Fruit fly (Drosophila melanogaster) whole organism, wandering third instar larva: ENCODE results near the gene Sc2.

Source experiments
- CG32264 ChIP-seq: fragments of 200-800 bp; sonication (Bioruptor generic); optimal IDR thresholded peaks from 2 replicates; lab custom pipeline; 2016; ENCODE audit warnings: missing biosample characterization, missing genetic modification characterization
- CG9705 ChIP-seq: fragments of 200-800 bp; sonication (Bioruptor generic); optimal IDR thresholded peaks from 2 replicates; lab custom pipeline; 2018; ENCODE audit warnings: missing biosample characterization, mild to moderate bottlenecking, missing genetic modification characterization
- CrebA ChIP-seq: fragments of 200-800 bp; sonication (Bioruptor generic); optimal IDR thresholded peaks from 2 replicates; lab custom pipeline; 2016; ENCODE audit warnings: missing biosample characterization, mild to moderate bottlenecking, missing genetic modification characterization, borderline replicate concordance
- Dif ChIP-seq: fragments of 200-275, 200-300 bp; sonication (Bioruptor generic); optimal IDR thresholded peaks from 2 replicates; lab custom pipeline; 2018; ENCODE audit warnings: missing biosample characterization, missing genetic modification characterization; ENCODE audit not compliant: partially characterized antibody
- GATAd ChIP-seq: sonication (Bioruptor generic); optimal IDR thresholded peaks from 2 replicates; lab custom pipeline; 2016; ENCODE audit warnings: missing biosample characterization, missing genetic modification characterization
- HLH106 ChIP-seq: fragments of 200-800 bp; optimal IDR thresholded peaks from 3 replicates; lab custom pipeline; 2019; ENCODE audit warnings: missing biosample characterization, mild to moderate bottlenecking, missing genetic modification characterization, moderate library complexity
- Hnf4 ChIP-seq: fragments of 200-800 bp; sonication (Bioruptor generic); optimal IDR thresholded peaks from 2 replicates; lab custom pipeline; 2016; ENCODE audit warnings: missing biosample characterization, mild to moderate bottlenecking, missing genetic modification characterization
- Hr78 ChIP-seq: fragments of >200 bp; optimal IDR thresholded peaks from 2 replicates; lab custom pipeline; 2017; ENCODE audit warnings: missing biosample characterization, missing genetic modification characterization
- Hr83 ChIP-seq: fragments of 200-300 bp; sonication (Bioruptor generic); optimal IDR thresholded peaks from 2 replicates; lab custom pipeline; 2016; ENCODE audit warnings: missing biosample characterization, mild to moderate bottlenecking, missing genetic modification characterization, moderate library complexity; ENCODE audit not compliant: poor library complexity, severe bottlenecking
- Jra ChIP-seq: sonication (Bioruptor generic); optimal IDR thresholded peaks from 2 replicates; lab custom pipeline; 2016; ENCODE audit warnings: missing biosample characterization, missing genetic modification characterization
- Myc ChIP-seq: fragments of >200 bp; optimal IDR thresholded peaks from 2 replicates; lab custom pipeline; 2017
- N ChIP-seq: fragments of >200 bp; optimal IDR thresholded peaks from 2 replicates; lab custom pipeline; 2018; ENCODE audit warnings: missing biosample characterization, missing external identifiers, missing genetic modification characterization
- OdsH ChIP-seq: fragments of 200-800 bp; sonication (Bioruptor generic); optimal IDR thresholded peaks from 2 replicates; lab custom pipeline; 2016; ENCODE audit warnings: missing biosample characterization, mild to moderate bottlenecking, missing genetic modification characterization
- Rel ChIP-seq, 2 experiments: fragments of 200-800 bp; sonication (Bioruptor generic) in 1 of 2; optimal IDR thresholded peaks; 2 replicates in 1 of 2; 3 replicates in 1 of 2; lab custom pipeline; 2016 to 2019; ENCODE audit warnings: mild to moderate bottlenecking in 2 of 2, missing biosample characterization in 2 of 2, missing genetic modification characterization in 2 of 2, moderate library complexity in 1 of 2
- Sp1 ChIP-seq: fragments of 200-800 bp; sonication (Bioruptor generic); optimal IDR thresholded peaks from 3 replicates; lab custom pipeline; 2019; ENCODE audit warnings: missing biosample characterization, mild to moderate bottlenecking, missing genetic modification characterization, moderate library complexity
- br ChIP-seq: fragments of 200-800 bp; sonication (Bioruptor generic); optimal IDR thresholded peaks from 2 replicates; lab custom pipeline; 2016; ENCODE audit warnings: missing biosample characterization, missing genetic modification characterization
- brk ChIP-seq: fragments of 200-800 bp; sonication (Bioruptor generic); optimal IDR thresholded peaks from 2 replicates; lab custom pipeline; 2016; ENCODE audit warnings: missing biosample characterization, mild to moderate bottlenecking, missing genetic modification characterization
- dl ChIP-seq, 2 experiments: fragments of 175-275, 200-275 bp in 1 of 2; fragments of 200-275 bp in 1 of 2; sonication (Bioruptor generic); optimal IDR thresholded peaks; lab custom pipeline; 2018; ENCODE audit warnings: mild to moderate bottlenecking in 2 of 2, missing biosample characterization in 2 of 2, missing genetic modification characterization in 2 of 2, moderate library complexity in 2 of 2; ENCODE audit not compliant: partially characterized antibody in 2 of 2, insufficient read depth in 1 of 2
- dmrt93B ChIP-seq: fragments of 200-800 bp; sonication (Bioruptor generic); optimal IDR thresholded peaks from 2 replicates; lab custom pipeline; 2018; ENCODE audit warnings: missing biosample characterization, mild to moderate bottlenecking, missing genetic modification characterization
- dsf ChIP-seq: sonication (Bioruptor generic); optimal IDR thresholded peaks from 2 replicates; lab custom pipeline; 2016; ENCODE audit warnings: missing biosample characterization, missing genetic modification characterization, borderline replicate concordance
- ey ChIP-seq: fragments of 200-800 bp; sonication (Bioruptor generic); optimal IDR thresholded peaks from 2 replicates; lab custom pipeline; 2016; ENCODE audit warnings: missing biosample characterization, missing genetic modification characterization
- foxo ChIP-seq, 2 experiments: fragments of 200-800 bp; sonication (Bioruptor generic); optimal IDR thresholded peaks; 2 replicates in 1 of 2; 3 replicates in 1 of 2; lab custom pipeline; 2016 to 2017; ENCODE audit warnings: missing biosample characterization in 2 of 2, missing genetic modification characterization in 2 of 2
- fru ChIP-seq: fragments of 200-800 bp; sonication (Bioruptor generic); optimal IDR thresholded peaks from 3 replicates; lab custom pipeline; 2016; ENCODE audit warnings: missing biosample characterization, mild to moderate bottlenecking, missing genetic modification characterization
- h ChIP-seq: fragments of 200-800 bp; sonication (Bioruptor generic); optimal IDR thresholded peaks from 3 replicates; lab custom pipeline; 2016; ENCODE audit warnings: missing biosample characterization, mild to moderate bottlenecking, missing genetic modification characterization
- jim ChIP-seq: fragments of 175-275, 200-325 bp; sonication (Bioruptor generic); optimal IDR thresholded peaks from 2 replicates; lab custom pipeline; 2016; ENCODE audit warnings: missing biosample characterization, mild to moderate bottlenecking, missing genetic modification characterization
- lola ChIP-seq: fragments of >200 bp; optimal IDR thresholded peaks from 2 replicates; lab custom pipeline; 2017; ENCODE audit warnings: missing biosample characterization, missing genetic modification characterization
- pan ChIP-seq: fragments of >200 bp; optimal IDR thresholded peaks from 2 replicates; lab custom pipeline; 2017
- psq ChIP-seq: fragments of 200-800 bp; sonication (Bioruptor generic); optimal IDR thresholded peaks from 3 replicates; lab custom pipeline; 2017; ENCODE audit warnings: missing biosample characterization, mild to moderate bottlenecking, missing genetic modification characterization, moderate library complexity
- rgr ChIP-seq: fragments of 200-800 bp; sonication (Bioruptor generic); optimal IDR thresholded peaks from 3 replicates; lab custom pipeline; 2016; ENCODE audit warnings: missing biosample characterization, mild to moderate bottlenecking, missing genetic modification characterization
- sage ChIP-seq: fragments of 200-800 bp; sonication (Bioruptor generic); optimal IDR thresholded peaks from 2 replicates; lab custom pipeline; 2016; ENCODE audit warnings: missing biosample characterization, mild to moderate bottlenecking, missing genetic modification characterization
- sv ChIP-seq: fragments of 200-800 bp; sonication (Bioruptor generic); optimal IDR thresholded peaks from 3 replicates; lab custom pipeline; 2016; ENCODE audit warnings: missing biosample characterization, missing genetic modification characterization
- tai ChIP-seq: sonication (Bioruptor generic); optimal IDR thresholded peaks from 2 replicates; lab custom pipeline; 2016; ENCODE audit warnings: missing biosample characterization, missing genetic modification characterization
- usp ChIP-seq: fragments of >200 bp; optimal IDR thresholded peaks from 2 replicates; lab custom pipeline; 2017; ENCODE audit warnings: missing biosample characterization, missing genetic modification characterization

The Sc2 gene

DNA sequence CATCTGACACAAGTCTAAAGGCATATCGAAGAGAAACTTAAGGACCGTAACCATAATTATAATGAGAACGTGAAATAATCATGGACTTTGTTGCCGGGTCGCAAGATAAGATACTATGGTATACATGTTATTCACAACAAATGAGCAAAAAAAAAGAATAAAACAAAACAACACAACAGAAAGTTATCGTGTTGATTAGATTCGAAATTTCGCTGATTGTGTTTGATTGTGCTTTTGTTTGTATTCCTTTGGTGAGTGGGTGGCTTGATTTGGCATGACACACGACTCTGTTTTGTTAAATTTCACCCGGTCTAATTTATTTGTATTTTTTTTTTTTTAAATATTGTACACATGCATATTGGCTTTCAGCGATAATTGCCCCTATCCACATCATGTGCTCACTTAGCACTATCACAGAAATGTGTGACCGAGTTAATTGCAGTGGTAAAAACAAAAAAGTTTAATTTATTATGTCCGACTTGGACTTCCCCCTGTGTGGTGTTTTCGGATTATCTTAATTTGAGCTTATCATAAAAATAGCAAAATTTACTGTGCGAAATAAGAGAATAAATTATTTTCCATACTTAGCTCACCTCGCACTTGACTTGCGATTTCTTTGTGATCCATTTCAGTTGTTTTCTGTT is 20.5 kb downstream of the Sc2 start:
- TF ChIP-seq rgr (no peak), Rel (GFP tag; optimal IDR thresholded peaks at IDR 0.05; lab: Kevin White, UChicago) (no peak), Rel (tag; optimal IDR thresholded peaks at IDR 0.05; lab: Kevin White, UChicago) (peak; percentile 93), lola (GFP tag; lab: Kevin White, UChicago) (no peak), brk (GFP tag; lab: Kevin White, UChicago) (no peak), GATAd (GFP tag; lab: Kevin White, UChicago) (no peak), tai (no peak), h (peak; percentile 39), CrebA (peak; percentile 38), Sp1 (no peak)

DNA sequence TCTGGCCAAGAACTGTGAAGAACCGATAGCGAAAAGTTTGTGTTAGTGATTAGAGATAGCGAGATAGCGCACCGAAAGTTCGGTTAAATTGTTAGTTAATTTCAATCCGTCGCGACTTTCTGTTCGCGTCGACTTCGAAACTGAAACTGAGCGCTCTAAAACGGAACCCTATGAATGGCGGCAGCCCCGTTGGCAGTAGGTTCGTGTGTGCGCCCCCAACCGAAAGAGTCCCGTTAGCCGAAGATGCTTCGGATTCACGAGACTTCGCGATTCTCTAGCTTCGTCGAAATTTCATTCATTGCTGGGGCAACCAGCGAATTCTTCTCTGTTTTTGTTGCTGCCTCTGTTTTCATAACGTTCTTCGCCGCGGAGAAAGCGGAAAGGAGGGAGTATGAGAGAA is 22.2 kb downstream of the Sc2 start:
- no peak for TF ChIP-seq Dif (GFP tag; lab: Kevin White, UChicago)
- TF ChIP-seq jim (GFP tag; lab: Kevin White, UChicago) = no peak
- TF ChIP-seq CrebA = no peak
- TF ChIP-seq Rel (GFP tag; optimal IDR thresholded peaks at IDR 0.05; lab: Kevin White, UChicago) = no peak
- peak; percentile 16 for TF ChIP-seq Rel (tag; optimal IDR thresholded peaks at IDR 0.05; lab: Kevin White, UChicago)
- no peak for TF ChIP-seq usp (GFP tag; lab: Kevin White, UChicago)
- TF ChIP-seq CG32264 = no peak

DNA sequence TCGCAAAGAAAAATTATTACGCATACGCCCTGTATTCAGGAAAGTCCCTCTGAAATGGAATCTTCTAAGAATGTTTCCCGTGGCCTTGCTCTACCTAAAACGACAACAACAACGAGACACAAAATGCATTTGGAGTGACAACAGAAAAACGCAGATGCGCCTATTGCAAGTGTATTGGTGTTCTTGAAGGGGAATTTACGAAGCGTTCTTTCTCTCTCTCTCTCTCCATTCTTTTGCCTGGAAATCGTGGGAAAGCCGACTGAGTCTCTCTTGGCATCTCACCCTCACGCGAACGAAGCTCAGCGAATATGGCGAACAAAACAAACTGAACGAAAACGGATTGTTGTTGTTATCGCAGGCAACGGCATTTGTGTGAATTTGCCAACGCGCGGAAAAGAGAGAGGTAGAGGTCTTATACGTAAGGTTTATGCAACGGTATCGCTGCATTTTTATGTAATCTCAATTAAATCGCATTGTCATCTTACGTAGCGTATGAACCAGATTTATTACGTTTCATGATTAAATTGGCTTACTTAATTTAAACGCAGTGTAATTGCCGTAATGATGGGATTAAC is 23.0 kb downstream of the Sc2 start:
- TF ChIP-seq N (no peak), Hr83 (GFP tag; lab: Kevin White, UChicago) (no peak), brk (GFP tag; lab: Kevin White, UChicago) (no peak), psq (GFP tag; lab: Kevin White, UChicago) (peak; percentile 72), Rel (GFP tag; optimal IDR thresholded peaks at IDR 0.05; lab: Kevin White, UChicago) (no peak), Rel (tag; optimal IDR thresholded peaks at IDR 0.05; lab: Kevin White, UChicago) (peak; percentile 69), foxo (GFP tag; optimal IDR thresholded peaks at IDR 0.05; lab: Kevin White, UChicago) (no peak), sage (GFP tag; lab: Kevin White, UChicago) (peak; percentile 6), pan (lab: Kevin White, UChicago) (no peak), Myc (lab: Kevin White, UChicago) (no peak), ey (GFP tag; lab: Kevin White, UChicago) (no peak), dsf (GFP tag; lab: Kevin White, UChicago) (no peak), Hnf4 (no peak), HLH106 (no peak), h (no peak), rgr (no peak), Jra (no peak)

DNA sequence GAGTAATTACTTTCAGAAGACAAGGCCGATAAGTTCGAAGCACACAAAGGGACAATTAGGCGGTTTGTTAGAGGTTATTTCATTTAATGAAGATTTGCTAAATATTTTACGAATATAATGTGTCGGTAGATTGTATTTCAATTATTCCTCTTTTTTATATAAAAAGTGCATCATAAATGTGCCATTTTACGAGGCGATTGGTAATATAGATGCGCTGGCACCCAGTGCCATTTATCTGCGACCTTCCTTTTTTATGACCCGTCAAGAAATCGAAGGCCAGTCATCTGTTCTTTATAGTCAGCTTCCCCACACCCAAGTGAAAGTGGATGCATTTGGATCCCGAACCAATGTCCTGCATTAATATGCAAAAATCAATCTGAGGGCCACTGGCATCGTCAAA is 24.2 kb downstream of the Sc2 start:
- TF ChIP-seq Hr78 (no peak), Sp1 (no peak), sage (GFP tag; lab: Kevin White, UChicago) (no peak), CG32264 (no peak), CG9705 (no peak), sv (no peak), Myc (lab: Kevin White, UChicago) (no peak), dsf (GFP tag; lab: Kevin White, UChicago) (no peak), lola (GFP tag; lab: Kevin White, UChicago) (no peak)

DNA sequence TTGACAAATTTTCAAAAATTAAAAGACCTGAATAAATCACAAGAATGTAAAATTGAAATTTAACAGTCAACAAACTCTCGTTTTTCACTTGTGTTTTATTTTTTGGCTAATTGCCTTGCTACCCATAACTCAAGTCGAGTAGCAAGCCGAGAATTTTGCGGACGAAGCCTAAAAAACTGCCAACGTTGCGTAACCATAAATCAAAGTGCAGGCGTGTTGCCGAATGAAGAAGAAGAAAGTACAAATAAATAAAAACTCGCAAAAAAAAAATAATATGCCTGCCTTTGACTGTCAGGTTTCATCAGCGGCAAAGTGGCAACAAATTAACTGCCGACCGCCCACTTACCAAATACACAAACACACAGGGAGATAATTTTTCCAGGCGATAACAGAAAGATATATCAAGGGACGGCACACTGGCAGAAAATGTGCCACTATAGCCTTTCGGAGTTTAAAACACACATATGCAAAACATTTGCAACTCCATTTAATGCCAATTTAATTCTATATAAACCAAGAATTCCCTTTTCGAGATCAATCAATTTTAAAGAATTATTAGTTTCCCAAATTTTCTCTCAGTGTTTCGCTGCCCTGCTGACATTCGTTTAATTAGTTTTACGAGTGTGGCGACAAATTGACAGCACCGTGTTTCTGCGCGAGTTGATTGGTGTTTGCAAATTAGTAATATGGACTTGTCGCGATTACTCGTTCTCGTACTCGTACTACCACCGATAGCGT is 25.1 kb downstream of the Sc2 start:
- peak; percentile 93 for TF ChIP-seq fru (GFP tag; lab: Kevin White, UChicago)
- no peak for TF ChIP-seq pan (lab: Kevin White, UChicago)
- peak; percentile 84 for TF ChIP-seq GATAd (GFP tag; lab: Kevin White, UChicago)
- TF ChIP-seq br (GFP tag; lab: Kevin White, UChicago) = peak; percentile 94
- peak; percentile 87 for TF ChIP-seq tai
- TF ChIP-seq N = no peak
- TF ChIP-seq brk (GFP tag; lab: Kevin White, UChicago) = peak; percentile 85
- TF ChIP-seq OdsH = peak; percentile 95
- peak; percentile 70 for TF ChIP-seq Hr83 (GFP tag; lab: Kevin White, UChicago)
- peak; percentile 84 for TF ChIP-seq Jra
- peak; percentile 79 for TF ChIP-seq sage (GFP tag; lab: Kevin White, UChicago)
- TF ChIP-seq lola (GFP tag; lab: Kevin White, UChicago) = no peak
- peak; percentile 58 for TF ChIP-seq Rel (GFP tag; optimal IDR thresholded peaks at IDR 0.05; lab: Kevin White, UChicago)
- peak; percentile 74 for TF ChIP-seq Rel (tag; optimal IDR thresholded peaks at IDR 0.05; lab: Kevin White, UChicago)
- TF ChIP-seq psq (GFP tag; lab: Kevin White, UChicago) = peak; percentile 89
- peak; percentile 75 for TF ChIP-seq CG32264
- peak; percentile 92 for TF ChIP-seq HLH106
- peak; percentile 79 for TF ChIP-seq dmrt93B (GFP tag; lab: Kevin White, UChicago)
- peak; percentile 97 for TF ChIP-seq ey (GFP tag; lab: Kevin White, UChicago)
- TF ChIP-seq Hnf4 = peak; percentile 92
- no peak for TF ChIP-seq dl (GFP tag; optimal IDR thresholded peaks at IDR 0.05; lab: Kevin White, UChicago; ENCODE audit: insufficient read depth in 1 of 2, partially characterized antibody in 2 of 2)
- TF ChIP-seq Dif (GFP tag; lab: Kevin White, UChicago) = no peak
- TF ChIP-seq rgr = peak; percentile 97
- TF ChIP-seq usp (GFP tag; lab: Kevin White, UChicago) = no peak
- peak; percentile 78 for TF ChIP-seq CG9705
- TF ChIP-seq dsf (GFP tag; lab: Kevin White, UChicago) = peak; percentile 74
- peak; percentile 88 for TF ChIP-seq sv
- TF ChIP-seq Sp1 = peak; percentile 91
